Fruit fly (Drosophila melanogaster) whole organism: ENCODE results near the gene CG43084.
A peak's percentile ranks its signal among the peaks of the same experiment; 100 is the strongest.

Experiments
- CG8478 ChIP-seq: fragments of >200 bp; optimal IDR thresholded peaks from 2 replicates; lab custom pipeline; 2018; ENCODE audit warnings: inconsistent platforms
- Dll ChIP-seq: fragments of >200 bp; optimal IDR thresholded peaks from 2 replicates; lab custom pipeline; 2017
- EcR ChIP-seq, 2 experiments: fragments of >200 bp; optimal IDR thresholded peaks; 2 replicates each; lab custom pipeline; 2017; ENCODE audit warnings: missing biosample characterization in 2 of 2, missing genetic modification characterization in 2 of 2, missing genetic modification reagents in 2 of 2
- pan ChIP-seq: fragments of >200 bp; optimal IDR thresholded peaks from 2 replicates; lab custom pipeline; 2017
- psq ChIP-seq: fragments of >200 bp; optimal IDR thresholded peaks from 2 replicates; lab custom pipeline; 2017
- usp ChIP-seq: fragments of >200 bp; optimal IDR thresholded peaks from 2 replicates; lab custom pipeline; 2017; ENCODE audit warnings: missing biosample characterization, missing genetic modification characterization, mixed read lengths

CG43084 gene

DNA sequence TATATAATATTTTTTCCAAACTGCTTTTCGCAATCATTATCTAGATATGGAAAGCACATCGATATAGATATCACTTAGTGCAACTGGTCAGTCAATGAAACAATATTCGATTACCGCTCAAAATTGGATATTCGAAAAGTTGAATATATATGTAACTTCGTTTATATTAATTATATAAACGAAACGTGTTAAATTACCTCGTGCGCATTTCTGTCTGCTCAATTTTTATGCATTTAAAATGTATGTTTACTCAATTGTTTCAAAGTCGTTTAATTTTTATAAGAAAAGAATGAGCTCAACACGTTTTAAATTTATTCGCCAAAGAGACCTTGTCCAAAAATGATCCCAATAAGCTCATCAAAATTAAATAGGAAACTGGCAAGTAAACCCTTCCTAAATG, at the start of gene CG43084:
Gene CG43084 (plus strand): TSS at position 301 of the 400 bp plus-strand sequence.
- no peak for TF ChIP-seq EcR (GFP tag; optimal IDR thresholded peaks at IDR 0.05; lab: Kevin White, UChicago)
- TF ChIP-seq pan (lab: Kevin White, UChicago): no peak
- TF ChIP-seq usp (GFP tag; lab: Kevin White, UChicago): no peak
- TF ChIP-seq CG8478: no peak
- TF ChIP-seq Dll (lab: Kevin White, UChicago): no peak
- TF ChIP-seq psq (lab: Kevin White, UChicago): no peak

DNA sequence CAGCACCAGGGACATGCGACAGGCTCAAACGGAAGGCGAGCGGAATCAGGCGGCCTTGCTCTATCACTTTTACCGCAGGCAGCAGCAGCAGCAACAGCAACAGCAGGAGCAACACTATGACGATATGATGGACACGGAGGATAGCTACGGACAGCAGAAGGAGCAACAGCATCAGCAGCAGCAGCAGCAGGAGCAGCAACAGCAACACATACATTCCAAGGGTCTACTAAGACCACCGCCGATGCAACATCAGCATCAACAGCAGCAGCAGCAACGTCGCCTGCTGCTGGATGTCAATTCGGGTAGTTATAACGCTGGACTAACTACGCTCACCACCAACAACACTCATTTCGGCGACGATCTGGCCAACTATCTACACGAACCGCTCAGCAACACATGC, 45.7 kb upstream of the CG43084 start:
- TF ChIP-seq usp (GFP tag; lab: Kevin White, UChicago) (no peak), EcR (GFP tag; optimal IDR thresholded peaks at IDR 0.05; lab: Kevin White, UChicago) (no peak), Dll (lab: Kevin White, UChicago) (no peak), psq (lab: Kevin White, UChicago) (no peak), CG8478 (no peak), pan (lab: Kevin White, UChicago) (no peak)

DNA sequence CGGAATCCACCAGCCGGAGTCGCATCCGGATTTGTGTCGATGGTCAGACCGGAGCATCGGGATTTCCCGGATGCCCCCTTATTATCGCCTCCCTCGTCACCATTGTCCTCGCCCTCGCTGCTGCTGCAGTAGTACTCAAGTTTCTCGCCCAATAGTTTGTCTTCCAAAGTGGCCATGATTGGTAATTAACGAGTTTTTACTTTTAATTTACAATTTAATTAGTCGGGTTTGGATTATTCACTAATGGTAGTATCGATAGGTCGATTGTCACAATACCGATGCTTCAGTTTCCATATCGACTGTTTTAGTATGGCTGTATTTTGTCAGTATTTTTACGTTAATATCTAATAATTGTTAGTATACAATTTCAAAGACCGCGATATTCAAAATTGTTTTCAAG, 40.5 kb upstream of the CG43084 start, which contains the start of gene CG7650:
Gene CG7650 (minus strand): TSS at position 278 of the 400 bp plus-strand sequence.
- TF ChIP-seq EcR (GFP tag; optimal IDR thresholded peaks at IDR 0.05; lab: Kevin White, UChicago) (no peak), pan (lab: Kevin White, UChicago) (no peak), usp (GFP tag; lab: Kevin White, UChicago) (no peak), Dll (lab: Kevin White, UChicago) (no peak), psq (lab: Kevin White, UChicago) (no peak), CG8478 (no peak)

- TF ChIP-seq CG8478: no peak
- no peak for TF ChIP-seq Dll (lab: Kevin White, UChicago)
- no peak for TF ChIP-seq pan (lab: Kevin White, UChicago)
- TF ChIP-seq psq (lab: Kevin White, UChicago): no peak
- TF ChIP-seq usp (GFP tag; lab: Kevin White, UChicago): no peak
- TF ChIP-seq EcR (GFP tag; optimal IDR thresholded peaks at IDR 0.05; lab: Kevin White, UChicago): no peak
These were observed 37.9 kb upstream of the CG43084 start, which contains the start of gene CG13449 for dm6 chr3L:15612728-15613127. Gene CG13449, minus strand, starts transcription at chr3L:15612828.

dm6 chr3L:15616490-15616889, 34.2 kb upstream of the CG43084 start:
- TF ChIP-seq EcR (GFP tag; optimal IDR thresholded peaks at IDR 0.05; lab: Kevin White, UChicago): no peak
- TF ChIP-seq CG8478: no peak
- TF ChIP-seq pan (lab: Kevin White, UChicago): no peak
- TF ChIP-seq Dll (lab: Kevin White, UChicago): no peak
- TF ChIP-seq usp (GFP tag; lab: Kevin White, UChicago): no peak
- TF ChIP-seq psq (lab: Kevin White, UChicago): no peak

DNA sequence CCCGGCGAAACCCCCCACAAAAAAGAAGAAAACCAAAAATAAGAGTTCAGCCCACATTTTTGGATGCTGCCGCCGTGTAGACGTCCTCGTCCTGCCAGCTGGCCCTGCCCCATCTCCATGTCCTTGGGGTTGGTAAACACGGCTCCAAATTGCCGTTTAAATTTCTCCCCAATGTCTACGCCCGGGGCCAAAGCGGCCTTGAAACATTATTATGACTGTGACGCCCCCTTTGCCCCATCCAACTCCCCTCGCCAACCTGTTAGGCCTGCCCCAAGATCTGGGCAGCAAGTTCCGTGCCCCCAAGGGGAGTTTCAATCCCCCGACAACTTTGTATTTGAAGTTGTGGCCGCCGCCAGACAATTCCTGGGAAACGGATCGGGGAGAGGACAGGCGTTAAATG, 33.8 kb upstream of the CG43084 start:
- no peak for TF ChIP-seq Dll (lab: Kevin White, UChicago)
- TF ChIP-seq pan (lab: Kevin White, UChicago): no peak
- TF ChIP-seq CG8478: no peak
- no peak for TF ChIP-seq EcR (GFP tag; optimal IDR thresholded peaks at IDR 0.05; lab: Kevin White, UChicago)
- no peak for TF ChIP-seq usp (GFP tag; lab: Kevin White, UChicago)
- no peak for TF ChIP-seq psq (lab: Kevin White, UChicago)

DNA sequence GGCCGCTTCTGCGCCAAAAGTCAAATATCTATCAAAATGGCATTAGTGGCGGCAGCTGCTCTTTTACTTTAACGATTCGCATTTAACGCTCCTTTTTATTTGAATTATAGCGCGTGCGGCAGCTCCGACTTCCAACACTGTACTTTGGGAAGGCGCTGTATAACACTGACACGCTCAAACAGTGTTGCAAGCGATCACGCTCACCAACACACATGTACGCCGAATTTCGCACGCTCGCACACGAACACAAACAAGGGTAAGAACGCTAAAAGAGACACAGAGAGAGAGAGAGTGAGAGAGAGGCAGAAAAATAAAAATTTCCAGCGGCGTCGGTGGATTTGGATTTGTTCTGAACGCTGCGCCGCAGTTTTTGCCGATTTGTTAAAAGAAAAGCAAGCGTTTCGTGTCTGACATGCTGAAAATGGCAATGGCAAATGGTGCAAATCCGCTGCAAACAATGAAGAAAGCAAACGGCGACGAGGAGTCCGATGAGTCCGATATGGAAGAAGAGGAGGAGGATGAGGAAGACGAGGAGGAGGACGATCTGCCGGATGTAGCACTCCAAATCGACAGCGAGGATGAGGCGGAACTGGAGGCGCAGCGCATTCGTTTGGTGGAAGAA, 30.9 kb upstream of the CG43084 start, which contains the start of gene Phs:
Gene Phs (plus strand): TSS at position 276 of the 622 bp plus-strand sequence.
- TF ChIP-seq usp (GFP tag; lab: Kevin White, UChicago): no peak
- peak; percentile 84 for TF ChIP-seq Dll (lab: Kevin White, UChicago)

dm6 chr3L:15624097-15624496, 26.6 kb upstream of the CG43084 start:
- TF ChIP-seq usp (GFP tag; lab: Kevin White, UChicago) (no peak), pan (lab: Kevin White, UChicago) (no peak)

- TF ChIP-seq psq (lab: Kevin White, UChicago) (no peak), usp (GFP tag; lab: Kevin White, UChicago) (no peak), CG8478 (no peak), EcR (GFP tag; optimal IDR thresholded peaks at IDR 0.05; lab: Kevin White, UChicago) (no peak), Dll (lab: Kevin White, UChicago) (no peak), pan (lab: Kevin White, UChicago) (no peak)
These were observed 25.6 kb upstream of the CG43084 start for dm6 chr3L:15624944-15625610.

dm6 chr3L:15625676-15626414, 24.8 kb upstream of the CG43084 start:
- TF ChIP-seq CG8478: no peak
- TF ChIP-seq Dll (lab: Kevin White, UChicago): no peak
- TF ChIP-seq EcR (GFP tag; optimal IDR thresholded peaks at IDR 0.05; lab: Kevin White, UChicago): peak; percentile 43 to 81

- no peak for TF ChIP-seq CG8478
- no peak for TF ChIP-seq pan (lab: Kevin White, UChicago)
- no peak for TF ChIP-seq EcR (GFP tag; optimal IDR thresholded peaks at IDR 0.05; lab: Kevin White, UChicago)
- no peak for TF ChIP-seq psq (lab: Kevin White, UChicago)
- TF ChIP-seq usp (GFP tag; lab: Kevin White, UChicago): no peak
- TF ChIP-seq Dll (lab: Kevin White, UChicago): no peak
These were observed 23.4 kb upstream of the CG43084 start for dm6 chr3L:15627295-15627694.
